Fruit fly (Drosophila melanogaster) whole organism, embryonic: ENCODE data around the gene CycE.
A peak's percentile ranks its signal among the peaks of the same experiment; 100 is the strongest.

ENCODE experiments used
- Antp ChIP-seq: fragments of 200-800 bp; sonication (Bioruptor generic); optimal IDR thresholded peaks from 3 replicates; lab custom pipeline; 2016; ENCODE audit warnings: missing biosample characterization, missing genetic modification characterization
- CG1024 ChIP-seq: fragments of 200-800 bp; sonication (Bioruptor generic); IDR thresholded peaks from 2 replicates; pipeline ENCODE4 v1.3.6; 2022; ENCODE audit warnings: missing biosample characterization, missing genetic modification characterization
- CG12299 ChIP-seq: fragments of 200-800 bp; sonication (Bioruptor generic); optimal IDR thresholded peaks from 2 replicates; lab custom pipeline; 2018; ENCODE audit warnings: missing biosample characterization, mild to moderate bottlenecking, missing genetic modification characterization
- CG13775 ChIP-seq: fragments of 200-800 bp; sonication (Bioruptor generic); optimal IDR thresholded peaks from 3 replicates; lab custom pipeline; 2017; ENCODE audit warnings: missing biosample characterization, mild to moderate bottlenecking, missing genetic modification characterization
- CG15479 ChIP-seq: fragments of 200-800 bp; sonication (Bioruptor generic); optimal IDR thresholded peaks from 3 replicates; lab custom pipeline; 2019; ENCODE audit warnings: missing biosample characterization, mild to moderate bottlenecking, missing genetic modification characterization, moderate library complexity
- CG17186 ChIP-seq: fragments of 200-800 bp; sonication (Bioruptor generic); optimal IDR thresholded peaks from 3 replicates; lab custom pipeline; 2017; ENCODE audit warnings: missing biosample characterization, missing genetic modification reagents, missing genetic modification characterization
- CG17328 ChIP-seq: fragments of 200-800 bp; sonication (Bioruptor generic); IDR thresholded peaks from 2 replicates; pipeline ENCODE4 v1.3.6; 2022; ENCODE audit warnings: missing biosample characterization, missing genetic modification characterization
- CG4328 ChIP-seq: fragments of 200-800 bp; sonication (Bioruptor generic); optimal IDR thresholded peaks from 3 replicates; lab custom pipeline; 2017; ENCODE audit warnings: missing biosample characterization, missing genetic modification reagents, missing genetic modification characterization
- CG5245 ChIP-seq: fragments of 200-800 bp; sonication (Bioruptor generic); optimal IDR thresholded peaks from 3 replicates; lab custom pipeline; 2016; ENCODE audit warnings: missing biosample characterization, missing genetic modification characterization
- CG6854 ChIP-seq: fragments of 200-800 bp; sonication (Bioruptor generic); optimal IDR thresholded peaks from 3 replicates; lab custom pipeline; 2017; ENCODE audit warnings: missing biosample characterization, mild to moderate bottlenecking, missing genetic modification characterization
- CG7556 ChIP-seq: fragments of 200-800 bp; sonication (Bioruptor generic); optimal IDR thresholded peaks from 2 replicates; lab custom pipeline; 2017; ENCODE audit warnings: missing biosample characterization, mild to moderate bottlenecking, missing genetic modification characterization
- CG7987 ChIP-seq: fragments of 200-800 bp; sonication (Bioruptor generic); optimal IDR thresholded peaks from 2 replicates; lab custom pipeline; 2018; ENCODE audit warnings: missing biosample characterization, mild to moderate bottlenecking, missing genetic modification characterization, moderate library complexity
- CG9437 ChIP-seq: fragments of 200-800 bp; sonication (Bioruptor generic); optimal IDR thresholded peaks from 2 replicates; lab custom pipeline; 2018; ENCODE audit warnings: missing biosample characterization, mild to moderate bottlenecking, missing genetic modification characterization
- Chrac-16 ChIP-seq: fragments of 200-800 bp; sonication (Bioruptor generic); optimal IDR thresholded peaks from 3 replicates; lab custom pipeline; 2016; ENCODE audit warnings: missing biosample characterization, missing genetic modification characterization
- Dbx ChIP-seq: fragments of 200-800 bp; sonication (Bioruptor generic); IDR thresholded peaks from 3 replicates; pipeline ENCODE4 v1.3.6; 2022; ENCODE audit warnings: missing biosample characterization, missing genetic modification characterization
- Eip74EF ChIP-seq, 2 experiments: fragments of 200-800 bp in 1 of 2; fragments of >200 bp in 1 of 2; sonication (Bioruptor generic) in 1 of 2; optimal IDR thresholded peaks; 2 replicates each; lab custom pipeline; 2017 to 2019; ENCODE audit warnings: missing biosample characterization in 2 of 2, missing genetic modification characterization in 2 of 2, mild to moderate bottlenecking in 1 of 2, moderate library complexity in 1 of 2
- H15 ChIP-seq: fragments of 200-800 bp; sonication (Bioruptor generic); IDR thresholded peaks from 3 replicates; pipeline ENCODE4 v1.3.6; 2022; ENCODE audit warnings: missing biosample characterization, missing genetic modification characterization
- HHEX ChIP-seq: fragments of 200-800 bp; sonication (Bioruptor generic); optimal IDR thresholded peaks from 3 replicates; lab custom pipeline; 2017; ENCODE audit warnings: missing biosample characterization, mild to moderate bottlenecking, missing genetic modification characterization, missing genetic modification reagents
- HLHmδ ChIP-seq: fragments of 200-800 bp; sonication (Bioruptor generic); optimal IDR thresholded peaks from 2 replicates; lab custom pipeline; 2018; ENCODE audit warnings: missing biosample characterization, mild to moderate bottlenecking, missing genetic modification characterization, moderate library complexity
- Hmr ChIP-seq: fragments of 200-800 bp; sonication (Bioruptor generic); optimal IDR thresholded peaks from 3 replicates; lab custom pipeline; 2017; ENCODE audit warnings: mild to moderate bottlenecking, missing biosample characterization, missing genetic modification reagents, missing genetic modification characterization
- Jarid2 ChIP-seq: fragments of 200-800 bp; sonication (Bioruptor generic); optimal IDR thresholded peaks from 3 replicates; lab custom pipeline; 2017; ENCODE audit warnings: mild to moderate bottlenecking, missing biosample characterization, missing genetic modification reagents, missing genetic modification characterization
- Stat92E ChIP-seq, 3 experiments: fragments of >200 bp in 2 of 3; fragments of 200-800 bp in 1 of 3; sonication (Bioruptor generic) in 1 of 3; optimal IDR thresholded peaks; 2 replicates each; lab custom pipeline; 2017 to 2019; ENCODE audit warnings: missing biosample characterization in 3 of 3, missing genetic modification characterization in 3 of 3, mild to moderate bottlenecking in 1 of 3, moderate library complexity in 1 of 3
- Usf ChIP-seq: fragments of 200-800 bp; sonication (Bioruptor generic); optimal IDR thresholded peaks from 2 replicates; lab custom pipeline; 2017; ENCODE audit warnings: missing genotype, missing biosample characterization, missing genetic modification characterization
- az2 ChIP-seq: fragments of 200-800 bp; sonication (Bioruptor generic); optimal IDR thresholded peaks from 3 replicates; lab custom pipeline; 2016; ENCODE audit warnings: missing biosample characterization, missing genetic modification characterization
- bigmax ChIP-seq: fragments of 200-800 bp; sonication (Bioruptor generic); optimal IDR thresholded peaks from 2 replicates; lab custom pipeline; 2018; ENCODE audit warnings: missing biosample characterization, mild to moderate bottlenecking, missing genetic modification characterization
- bsh ChIP-seq, 2 experiments: fragments of 200-800 bp; sonication (Bioruptor generic); optimal IDR thresholded peaks; 2 replicates each; lab custom pipeline; 2017 to 2018; ENCODE audit warnings: mild to moderate bottlenecking in 2 of 2, missing biosample characterization in 2 of 2, missing genetic modification characterization in 2 of 2, moderate library complexity in 1 of 2
- cad ChIP-seq: fragments of >200 bp; optimal IDR thresholded peaks from 2 replicates; lab custom pipeline; 2017; ENCODE audit warnings: missing biosample characterization, missing genetic modification characterization
- cg ChIP-seq: fragments of 200-800 bp; sonication (Bioruptor generic); optimal IDR thresholded peaks from 3 replicates; lab custom pipeline; 2019; ENCODE audit warnings: missing biosample characterization, mild to moderate bottlenecking, missing genetic modification characterization, moderate library complexity
- corto ChIP-seq: fragments of 200-800 bp; sonication (Bioruptor generic); optimal IDR thresholded peaks from 2 replicates; lab custom pipeline; 2016; ENCODE audit warnings: missing biosample characterization, mild to moderate bottlenecking, missing genetic modification characterization, moderate library complexity
- crc ChIP-seq: fragments of 200-800 bp; sonication (Bioruptor generic); optimal IDR thresholded peaks from 2 replicates; lab custom pipeline; 2016; ENCODE audit warnings: missing biosample characterization, missing genetic modification characterization
- dmrt11E ChIP-seq: fragments of 200-800 bp; sonication (Bioruptor generic); optimal IDR thresholded peaks from 3 replicates; lab custom pipeline; 2018; ENCODE audit warnings: missing biosample characterization, mild to moderate bottlenecking, missing genetic modification characterization, moderate library complexity
- fd102C ChIP-seq: fragments of 200-800 bp; sonication (Bioruptor generic); optimal IDR thresholded peaks from 2 replicates; lab custom pipeline; 2018; ENCODE audit warnings: missing biosample characterization, mild to moderate bottlenecking, missing genetic modification characterization, moderate library complexity
- gem ChIP-seq: fragments of 200-800 bp; sonication (Bioruptor generic); optimal IDR thresholded peaks from 2 replicates; lab custom pipeline; 2019; ENCODE audit warnings: missing biosample characterization, mild to moderate bottlenecking, missing genetic modification characterization, moderate library complexity
- insv ChIP-seq, 2 experiments: fragments of 200-800 bp; sonication (Bioruptor generic); optimal IDR thresholded peaks; 3 replicates each; lab custom pipeline; 2016 to 2018; ENCODE audit warnings: missing biosample characterization in 2 of 2, missing genetic modification characterization in 2 of 2
- knrl ChIP-seq: fragments of 200-800 bp; sonication (Bioruptor generic); IDR thresholded peaks from 3 replicates; pipeline ENCODE4 v1.3.6; 2022; ENCODE audit warnings: missing biosample characterization, missing genetic modification characterization; ENCODE audit not compliant: partially characterized antibody
- luna ChIP-seq: fragments of 200-800 bp; sonication (Bioruptor generic); optimal IDR thresholded peaks from 2 replicates; lab custom pipeline; 2016; ENCODE audit warnings: missing biosample characterization, missing genetic modification characterization
- onecut ChIP-seq: fragments of 200-800 bp; sonication (Bioruptor generic); IDR thresholded peaks from 2 replicates; pipeline ENCODE4 v1.3.6; 2022; ENCODE audit warnings: missing biosample characterization, missing genetic modification characterization
- pros ChIP-seq: fragments of 200-800 bp; sonication (Bioruptor generic); optimal IDR thresholded peaks from 3 replicates; lab custom pipeline; 2019; ENCODE audit warnings: missing biosample characterization, mild to moderate bottlenecking, missing genetic modification characterization, moderate library complexity
- tio ChIP-seq: fragments of 200-800 bp; sonication (Bioruptor generic); optimal IDR thresholded peaks from 2 replicates; lab custom pipeline; 2017; ENCODE audit warnings: missing biosample characterization, missing genetic modification characterization, inconsistent platforms
- tll ChIP-seq, 2 experiments: fragments of 200-800 bp in 1 of 2; fragments of >200 bp in 1 of 2; sonication (Bioruptor generic) in 1 of 2; optimal IDR thresholded peaks; 2 replicates each; lab custom pipeline; 2017 to 2019; ENCODE audit warnings: missing biosample characterization in 2 of 2, missing genetic modification characterization in 2 of 2, mild to moderate bottlenecking in 1 of 2, moderate library complexity in 1 of 2
- trh ChIP-seq: fragments of 200-800 bp; sonication (Bioruptor generic); optimal IDR thresholded peaks from 2 replicates; lab custom pipeline; 2016; ENCODE audit warnings: missing biosample characterization, missing genetic modification characterization
- twi ChIP-seq: fragments of 200-800 bp; optimal IDR thresholded peaks from 2 replicates; lab custom pipeline; 2019; ENCODE audit warnings: missing biosample characterization, mild to moderate bottlenecking, missing genetic modification characterization, moderate library complexity
- vvl ChIP-seq: fragments of 200-800 bp; sonication (Bioruptor generic); IDR thresholded peaks from 2 replicates; pipeline ENCODE4 v1.3.6; 2022; ENCODE audit warnings: missing biosample characterization, missing genetic modification characterization
- zen ChIP-seq: fragments of 200-800 bp; sonication (Bioruptor generic); optimal IDR thresholded peaks from 3 replicates; lab custom pipeline; 2018; ENCODE audit warnings: missing biosample characterization, mild to moderate bottlenecking, missing genetic modification characterization, moderate library complexity
- zen2 ChIP-seq: fragments of 200-800 bp; sonication (Bioruptor generic); IDR thresholded peaks from 3 replicates; pipeline ENCODE4 v1.3.6; 2022; ENCODE audit warnings: missing biosample characterization, missing genetic modification characterization; ENCODE audit not compliant: partially characterized antibody

CycE gene

DNA sequence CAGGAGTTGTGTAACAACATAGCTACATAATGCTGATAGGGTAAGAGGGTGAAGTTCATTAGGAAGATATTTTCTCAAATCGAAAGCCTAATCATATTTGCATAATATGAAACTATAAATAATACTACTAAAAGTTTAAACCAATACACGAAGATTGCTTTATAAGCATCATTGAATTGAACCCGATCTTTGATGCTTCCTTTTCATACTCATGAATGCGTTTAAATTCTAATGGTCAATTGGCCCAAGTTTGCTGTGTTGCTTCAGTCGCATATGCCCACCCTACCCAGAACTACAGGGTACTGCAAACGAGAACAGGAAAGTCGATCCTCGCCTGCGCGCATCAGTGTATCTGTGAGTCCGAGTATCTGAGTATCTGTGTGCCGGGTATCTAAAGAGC is 4.4 kb downstream of the CycE start (continued):
- no peak for TF ChIP-seq bigmax (GFP tag; lab: Kevin White, UChicago)
- no peak for TF ChIP-seq CG12299 (tag; lab: Kevin White, UChicago)
- TF ChIP-seq dmrt11E (tag; lab: Kevin White, UChicago) = peak; percentile 46
- TF ChIP-seq az2 (GFP tag; lab: Kevin White, UChicago) = no peak
- 0 out of 2 replicates have a peak, but pooled peaks have one; percentile 25 for TF ChIP-seq CG17328 (GFP tag; lab: Robert Waterston, UW)
- no peak for TF ChIP-seq CG6854
- TF ChIP-seq onecut (GFP tag; lab: Robert Waterston, UW) = no peak
- peak; percentile 7 for TF ChIP-seq Chrac-16 (GFP tag; lab: Kevin White, UChicago)
- TF ChIP-seq Jarid2 = no peak
- no peak for TF ChIP-seq Stat92E (GFP tag; optimal IDR thresholded peaks at IDR 0.05; lab: Kevin White, UChicago)
- TF ChIP-seq corto = peak; percentile 56
- TF ChIP-seq gem = peak; percentile 9
- TF ChIP-seq HHEX (GFP tag; lab: Kevin White, UChicago) = no peak
- no peak for TF ChIP-seq CG7556
- no peak for TF ChIP-seq HLHmδ
- no peak for TF ChIP-seq tio (GFP tag; lab: Kevin White, UChicago)
- TF ChIP-seq Hmr = no peak
- TF ChIP-seq Usf (GFP tag; lab: Kevin White, UChicago) = peak; percentile 11
- TF ChIP-seq knrl = no peak
- peak in 1 of 2 experiments; percentile 81 for TF ChIP-seq bsh (GFP tag; optimal IDR thresholded peaks at IDR 0.05; lab: Kevin White, UChicago)
- TF ChIP-seq zen2 (GFP tag; lab: Robert Waterston, UW) = no peak
- TF ChIP-seq cg (GFP tag; lab: Kevin White, UChicago) = peak; percentile 26
- TF ChIP-seq fd102C = peak; percentile 68
- no peak for TF ChIP-seq luna (GFP tag; lab: Kevin White, UChicago)
- TF ChIP-seq vvl (GFP tag; lab: Robert Waterston, UW) = no peak
- no peak for TF ChIP-seq Eip74EF (GFP tag; optimal IDR thresholded peaks at IDR 0.05; lab: Kevin White, UChicago)
- no peak for TF ChIP-seq CG13775 (GFP tag; lab: Kevin White, UChicago)

DNA sequence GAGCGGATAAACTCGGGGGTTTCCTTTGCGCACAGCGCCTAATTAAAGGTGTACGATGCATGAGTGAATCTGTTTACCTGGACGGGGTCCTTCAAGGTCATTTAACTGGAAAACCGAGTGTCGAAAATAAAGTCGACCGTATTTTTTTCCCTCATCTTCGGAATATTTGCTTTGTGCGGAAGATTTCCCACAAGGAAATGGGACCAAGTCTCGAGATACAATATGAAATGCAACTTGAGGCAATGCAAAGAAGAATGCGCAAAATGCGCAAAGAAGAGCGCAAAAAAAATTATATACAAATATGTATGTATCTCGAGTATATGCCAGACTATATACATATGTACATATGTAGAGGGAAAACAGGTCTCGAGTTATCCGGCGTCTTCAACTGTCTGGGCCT is 5.0 kb downstream of the CycE start:
- TF ChIP-seq H15 (no peak), zen (tag; lab: Kevin White, UChicago) (peak; percentile 18), CG7987 (GFP tag; lab: Kevin White, UChicago) (no peak), CG5245 (no peak), insv (GFP tag; optimal IDR thresholded peaks at IDR 0.05; lab: Kevin White, UChicago) (no peak), CG9437 (GFP tag; lab: Kevin White, UChicago) (no peak), CG15479 (peak; percentile 60), knrl (no peak), CG17186 (GFP tag; lab: Kevin White, UChicago) (no peak), crc (GFP tag; lab: Kevin White, UChicago) (no peak), CG4328 (GFP tag; lab: Kevin White, UChicago) (no peak), CG1024 (no peak), tll (GFP tag; optimal IDR thresholded peaks at IDR 0.05; lab: Kevin White, UChicago) (peak in 1 of 2 experiments; percentile 43), trh (GFP tag; lab: Kevin White, UChicago) (no peak), pros (GFP tag; lab: Kevin White, UChicago) (peak; percentile 61), Antp (GFP tag; lab: Kevin White, UChicago) (no peak), cad (GFP tag; lab: Kevin White, UChicago) (peak; percentile 21), Dbx (GFP tag; lab: Robert Waterston, UW) (no peak), twi (tag; lab: Kevin White, UChicago) (peak; percentile 27)
- TF ChIP-seq, all 482 proteins: peak for 6
